Fruit fly (Drosophila melanogaster) whole organism, embryonic: ENCODE results near the gene CG13114.

Source experiments
- CG10565 ChIP-seq: fragments of 200-800 bp; sonication (Bioruptor generic); optimal IDR thresholded peaks from 3 replicates; lab custom pipeline; 2016; ENCODE audit warnings: missing biosample characterization, mild to moderate bottlenecking, missing genetic modification characterization
- CG1832 ChIP-seq: fragments of 200-800 bp; sonication (Bioruptor generic); optimal IDR thresholded peaks from 2 replicates; lab custom pipeline; 2017; ENCODE audit warnings: missing biosample characterization, mild to moderate bottlenecking, missing genetic modification characterization, inconsistent platforms
- CG9609 ChIP-seq: fragments of 200-800 bp; sonication (Bioruptor generic); optimal IDR thresholded peaks from 3 replicates; lab custom pipeline; 2016; ENCODE audit warnings: missing biosample characterization, missing genetic modification characterization

dm6 chr2L:9564527-9564926, 18.9 kb downstream of the CG13114 start:
- TF ChIP-seq CG10565 (GFP tag; lab: Kevin White, UChicago) (no peak), CG9609 (GFP tag; lab: Kevin White, UChicago) (no peak), CG1832 (GFP tag; lab: Kevin White, UChicago) (no peak)
